Fruit fly (Drosophila melanogaster) whole organism: Measurements from ENCODE around the gene Mcr.

ENCODE experiments used
- CG8478 ChIP-seq: fragments of >200 bp; optimal IDR thresholded peaks from 2 replicates; lab custom pipeline; 2018; ENCODE audit warnings: inconsistent platforms
- EcR ChIP-seq, 2 experiments: fragments of >200 bp; optimal IDR thresholded peaks; 2 replicates each; lab custom pipeline; 2017; ENCODE audit warnings: missing biosample characterization in 2 of 2, missing genetic modification characterization in 2 of 2, missing genetic modification reagents in 2 of 2
- psq ChIP-seq: fragments of >200 bp; optimal IDR thresholded peaks from 2 replicates; lab custom pipeline; 2017
- usp ChIP-seq: fragments of >200 bp; optimal IDR thresholded peaks from 2 replicates; lab custom pipeline; 2017; ENCODE audit warnings: missing biosample characterization, missing genetic modification characterization, mixed read lengths

DNA sequence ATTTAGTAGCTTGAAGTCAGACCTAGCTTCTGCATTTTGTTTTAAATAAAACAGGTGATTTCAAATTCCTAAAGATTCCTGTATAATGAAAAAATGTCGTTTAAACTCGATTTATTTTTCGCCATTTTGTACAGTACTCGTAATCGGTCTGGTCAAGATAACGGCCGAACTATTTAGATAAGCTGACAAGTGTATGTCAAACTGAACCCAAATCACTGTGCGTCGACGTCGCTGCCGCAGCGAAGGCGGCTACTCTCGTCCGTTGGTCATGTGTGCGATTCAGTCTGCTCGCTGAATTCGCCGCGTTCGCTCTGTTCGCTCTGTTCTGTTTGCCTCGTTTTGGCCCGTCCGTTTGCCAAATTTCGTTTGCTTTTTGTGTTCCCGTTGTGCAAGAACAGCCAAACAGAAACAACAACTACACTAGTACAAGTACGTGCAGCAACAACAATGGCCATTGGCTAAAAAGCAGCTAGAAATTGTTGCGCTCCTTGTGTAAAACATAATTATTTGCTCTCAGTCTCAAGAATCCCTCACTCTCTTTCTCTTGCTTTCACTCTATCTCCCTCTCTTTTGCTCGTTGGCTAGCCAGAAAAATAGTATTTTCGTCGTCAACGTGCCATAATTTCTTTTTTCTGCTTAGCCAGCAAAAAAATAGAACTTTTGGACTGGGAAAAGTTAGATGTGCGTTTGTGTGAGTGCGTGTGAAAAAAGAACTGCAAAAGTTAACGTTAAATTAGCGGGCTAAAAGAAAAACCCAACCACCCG is 5.4 kb upstream of the Mcr start:
- TF ChIP-seq usp (GFP tag; lab: Kevin White, UChicago): no peak
- no peak for TF ChIP-seq EcR (GFP tag; optimal IDR thresholded peaks at IDR 0.05; lab: Kevin White, UChicago)
- no peak for TF ChIP-seq psq (lab: Kevin White, UChicago)
- no peak for TF ChIP-seq CG8478
